Worm (Caenorhabditis elegans) whole organism, midembryonic: ENCODE results near the gene bath-42.

Experiments used
- ref-1 ChIP-seq: fragments of 200-800 bp; sonication (Bioruptor generic); conservative IDR thresholded peaks from 2 replicates; pipeline ENCODE4 v1.3.6; 2022; ENCODE audit warnings: missing genetic modification reagents, missing genetic modification characterization, missing compliant biosample characterization
- tab-1 ChIP-seq: fragments of 200-800 bp; sonication (Bioruptor generic); IDR thresholded peaks from 2 replicates; pipeline ENCODE4 v1.3.6; 2022; ENCODE audit warnings: missing genetic modification characterization, missing compliant biosample characterization

DNA sequence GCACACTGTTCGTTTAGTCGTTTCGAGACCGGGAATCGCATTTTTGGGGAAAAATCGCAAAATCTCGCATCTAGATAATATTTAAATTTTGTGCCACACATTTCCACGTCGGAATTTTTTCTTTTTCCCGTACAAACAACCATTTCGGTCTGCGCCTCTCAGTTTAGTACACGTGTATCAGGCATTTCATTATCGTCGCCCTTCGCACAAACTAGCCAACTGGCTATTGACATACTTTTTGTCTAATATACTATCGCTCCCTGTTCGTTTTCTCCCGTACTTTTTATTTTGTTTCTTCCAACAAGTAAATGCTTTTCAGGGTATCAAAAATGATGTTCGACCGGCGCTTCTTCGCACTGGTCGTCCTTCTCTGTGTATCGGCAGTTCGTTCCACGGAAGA, 29.8 kb downstream of the bath-42 start, which contains the start of gene C14B9.2:
- TF ChIP-seq tab-1 (no peak), ref-1 (GFP tag; lab: Robert Waterston, UW) (no peak)
